Fruit fly (Drosophila melanogaster) whole organism, embryonic: ENCODE data around the gene CG43248.

Source experiments
- Atf6 ChIP-seq: fragments of 200-800 bp; sonication (Bioruptor generic); IDR thresholded peaks from 2 replicates; pipeline ENCODE4 v1.3.6; 2022; ENCODE audit warnings: missing biosample characterization, missing genetic modification characterization
- Bteb2 ChIP-seq: fragments of 200-800 bp; sonication (Bioruptor generic); optimal IDR thresholded peaks from 2 replicates; lab custom pipeline; 2016; ENCODE audit warnings: missing biosample characterization, missing genetic modification characterization
- CG10274 ChIP-seq: fragments of 200-800 bp; sonication (Bioruptor generic); optimal IDR thresholded peaks from 3 replicates; lab custom pipeline; 2017; ENCODE audit warnings: missing biosample characterization, mild to moderate bottlenecking, missing genetic modification characterization
- CG10959 ChIP-seq: fragments of 200-800 bp; sonication (Bioruptor generic); IDR thresholded peaks from 2 replicates; pipeline ENCODE4 v1.3.6; 2022; ENCODE audit warnings: missing biosample characterization, missing genetic modification characterization
- CG12391 ChIP-seq: fragments of 200-800 bp; sonication (Bioruptor generic); optimal IDR thresholded peaks from 3 replicates; lab custom pipeline; 2018; ENCODE audit warnings: missing biosample characterization, mild to moderate bottlenecking, missing genetic modification characterization, moderate library complexity
- CG13123 ChIP-seq: fragments of 200-800 bp; sonication (Bioruptor generic); optimal IDR thresholded peaks from 2 replicates; lab custom pipeline; 2016; ENCODE audit warnings: missing biosample characterization, missing genetic modification characterization
- CG14014 ChIP-seq: fragments of 200-800 bp; sonication (Bioruptor generic); IDR thresholded peaks from 2 replicates; pipeline ENCODE4 v1.3.6; 2022; ENCODE audit warnings: missing biosample characterization, missing genetic modification characterization
- CG14050 ChIP-seq: fragments of 200-800 bp; sonication (Bioruptor generic); IDR thresholded peaks from 3 replicates; pipeline ENCODE4 v1.3.6; 2022; ENCODE audit warnings: missing biosample characterization, missing genetic modification characterization
- CG1603 ChIP-seq: fragments of 200-800 bp; sonication (Bioruptor generic); optimal IDR thresholded peaks from 2 replicates; lab custom pipeline; 2019; ENCODE audit warnings: missing biosample characterization, mild to moderate bottlenecking, missing genetic modification characterization, moderate library complexity
- CG16779 ChIP-seq: fragments of 200-800 bp; sonication (Bioruptor generic); IDR thresholded peaks from 2 replicates; pipeline ENCODE4 v1.3.6; 2022; ENCODE audit warnings: missing biosample characterization, missing genetic modification characterization
- CG17385 ChIP-seq: fragments of 200-800 bp; sonication (Bioruptor generic); optimal IDR thresholded peaks from 3 replicates; lab custom pipeline; 2018; ENCODE audit warnings: missing biosample characterization, mild to moderate bottlenecking, missing genetic modification characterization
- CG17912 ChIP-seq: fragments of 200-800 bp; sonication (Bioruptor generic); optimal IDR thresholded peaks from 2 replicates; lab custom pipeline; 2018; ENCODE audit warnings: missing biosample characterization, mild to moderate bottlenecking, missing genetic modification characterization
- CG2889 ChIP-seq: fragments of 200-800 bp; sonication (Bioruptor generic); IDR thresholded peaks from 3 replicates; pipeline ENCODE4 v1.3.6; 2022; ENCODE audit warnings: missing biosample characterization, missing genetic modification characterization
- CG8089 ChIP-seq: fragments of 200-800 bp; sonication (Bioruptor generic); optimal IDR thresholded peaks from 3 replicates; lab custom pipeline; 2016; ENCODE audit warnings: missing biosample characterization, missing genetic modification characterization
- CG8478 ChIP-seq: fragments of >200 bp; optimal IDR thresholded peaks from 2 replicates; lab custom pipeline; 2018
- CG9817 ChIP-seq: fragments of 200-800 bp; sonication (Bioruptor generic); optimal IDR thresholded peaks from 2 replicates; lab custom pipeline; 2018; ENCODE audit warnings: missing biosample characterization, mild to moderate bottlenecking, missing genetic modification characterization, moderate library complexity
- CG9876 ChIP-seq: fragments of 200-800 bp; sonication (Bioruptor generic); optimal IDR thresholded peaks from 2 replicates; lab custom pipeline; 2016; ENCODE audit warnings: missing biosample characterization, missing genetic modification characterization
- CoRest ChIP-seq: fragments of 200-800 bp; sonication (Bioruptor generic); optimal IDR thresholded peaks from 3 replicates; lab custom pipeline; 2018; ENCODE audit warnings: missing biosample characterization, mild to moderate bottlenecking, missing genetic modification characterization, moderate library complexity
- E2f1 ChIP-seq: fragments of 200-800 bp; sonication (Bioruptor generic); IDR thresholded peaks from 2 replicates; pipeline ENCODE4 v1.3.6; 2022; ENCODE audit warnings: missing biosample characterization, missing genetic modification characterization
- E2f2 ChIP-seq: fragments of 200-800 bp; sonication (Bioruptor generic); IDR thresholded peaks from 2 replicates; pipeline ENCODE4 v1.3.6; 2022; ENCODE audit warnings: missing biosample characterization, missing genetic modification characterization
- Gsc ChIP-seq: fragments of 200-800 bp; sonication (Bioruptor generic); IDR thresholded peaks from 2 replicates; pipeline ENCODE4 v1.3.6; 2022; ENCODE audit warnings: missing biosample characterization, missing genetic modification characterization
- H15 ChIP-seq: fragments of 200-800 bp; sonication (Bioruptor generic); IDR thresholded peaks from 3 replicates; pipeline ENCODE4 v1.3.6; 2022; ENCODE audit warnings: missing biosample characterization, missing genetic modification characterization
- HHEX ChIP-seq: fragments of 200-800 bp; sonication (Bioruptor generic); optimal IDR thresholded peaks from 3 replicates; lab custom pipeline; 2017; ENCODE audit warnings: missing biosample characterization, mild to moderate bottlenecking, missing genetic modification characterization, missing genetic modification reagents
- HLH3B ChIP-seq: fragments of 200-800 bp; sonication (Bioruptor generic); IDR thresholded peaks from 2 replicates; pipeline ENCODE4 v1.3.6; 2022; ENCODE audit warnings: missing biosample characterization, missing genetic modification characterization
- Hand ChIP-seq: fragments of 200-800 bp; sonication (Bioruptor generic); optimal IDR thresholded peaks from 2 replicates; lab custom pipeline; 2017; ENCODE audit warnings: mild to moderate bottlenecking, missing biosample characterization, missing genetic modification reagents, missing genetic modification characterization
- Hsf ChIP-seq: fragments of 200-800 bp; sonication (Bioruptor generic); optimal IDR thresholded peaks from 3 replicates; lab custom pipeline; 2016; ENCODE audit warnings: missing biosample characterization, missing genetic modification characterization
- NC2α ChIP-seq: fragments of 200-800 bp; sonication (Bioruptor generic); optimal IDR thresholded peaks from 2 replicates; lab custom pipeline; 2016; ENCODE audit warnings: missing biosample characterization, missing genetic modification characterization
- Nf-YB ChIP-seq: fragments of 200-800 bp; sonication (Bioruptor generic); optimal IDR thresholded peaks from 3 replicates; lab custom pipeline; 2019; ENCODE audit warnings: missing biosample characterization, mild to moderate bottlenecking, missing genetic modification characterization, moderate library complexity
- Side ChIP-seq: fragments of 200-800 bp; sonication (Bioruptor generic); optimal IDR thresholded peaks from 2 replicates; lab custom pipeline; 2016; ENCODE audit warnings: missing biosample characterization, missing genetic modification characterization
- Xrp1 ChIP-seq: fragments of 200-800 bp; sonication (Bioruptor generic); IDR thresholded peaks from 2 replicates; pipeline ENCODE4 v1.3.6; 2022; ENCODE audit warnings: missing biosample characterization, missing genetic modification characterization
- ash1 ChIP-seq: fragments of 200-800 bp; sonication (Bioruptor generic); optimal IDR thresholded peaks from 2 replicates; lab custom pipeline; 2018; ENCODE audit warnings: missing biosample characterization, mild to moderate bottlenecking, missing genetic modification characterization
- btn ChIP-seq: fragments of 200-800 bp; sonication (Bioruptor generic); optimal IDR thresholded peaks from 2 replicates; lab custom pipeline; 2016; ENCODE audit warnings: missing biosample characterization, missing genetic modification characterization
- cg ChIP-seq: fragments of 200-800 bp; sonication (Bioruptor generic); optimal IDR thresholded peaks from 3 replicates; lab custom pipeline; 2019; ENCODE audit warnings: missing biosample characterization, mild to moderate bottlenecking, missing genetic modification characterization, moderate library complexity
- danr ChIP-seq: fragments of 200-800 bp; sonication (Bioruptor generic); IDR thresholded peaks from 2 replicates; pipeline ENCODE4 v1.3.6; 2022; ENCODE audit warnings: missing biosample characterization, missing genetic modification characterization
- ems ChIP-seq: fragments of 200-800 bp; sonication (Bioruptor generic); optimal IDR thresholded peaks from 3 replicates; lab custom pipeline; 2016; ENCODE audit warnings: missing biosample characterization, missing genetic modification characterization
- eve ChIP-seq, 2 experiments: fragments of >200 bp; optimal IDR thresholded peaks; 2 replicates each; lab custom pipeline; 2017; ENCODE audit warnings: missing biosample characterization in 2 of 2, missing genetic modification characterization in 2 of 2
- grn ChIP-seq: fragments of 200-800 bp; sonication (Bioruptor generic); optimal IDR thresholded peaks from 3 replicates; lab custom pipeline; 2017; ENCODE audit warnings: missing biosample characterization, missing genetic modification characterization
- hbn ChIP-seq: fragments of 200-800 bp; sonication (Bioruptor generic); IDR thresholded peaks from 2 replicates; pipeline ENCODE4 v1.3.6; 2022; ENCODE audit warnings: missing biosample characterization, missing genetic modification characterization; ENCODE audit not compliant: partially characterized antibody
- her ChIP-seq: fragments of 200-800 bp; sonication (Bioruptor generic); optimal IDR thresholded peaks from 2 replicates; lab custom pipeline; 2016; ENCODE audit warnings: missing biosample characterization, missing genetic modification characterization
- jing ChIP-seq: fragments of 200-800 bp; sonication (Bioruptor generic); optimal IDR thresholded peaks from 2 replicates; lab custom pipeline; 2018; ENCODE audit warnings: missing biosample characterization, mild to moderate bottlenecking, missing genetic modification characterization
- mam ChIP-seq: fragments of 200-800 bp; sonication (Bioruptor generic); optimal IDR thresholded peaks from 3 replicates; lab custom pipeline; 2016; ENCODE audit warnings: missing biosample characterization, missing genetic modification characterization
- nerfin-1 ChIP-seq: fragments of 200-800 bp; sonication (Bioruptor generic); optimal IDR thresholded peaks from 3 replicates; lab custom pipeline; 2019; ENCODE audit warnings: missing biosample characterization, mild to moderate bottlenecking, missing genetic modification characterization, moderate library complexity
- nerfin-2 ChIP-seq: fragments of 200-800 bp; sonication (Bioruptor generic); IDR thresholded peaks from 2 replicates; pipeline ENCODE4 v1.3.6; 2022; ENCODE audit warnings: missing biosample characterization, missing genetic modification characterization; ENCODE audit not compliant: partially characterized antibody
- onecut ChIP-seq: fragments of 200-800 bp; sonication (Bioruptor generic); IDR thresholded peaks from 2 replicates; pipeline ENCODE4 v1.3.6; 2022; ENCODE audit warnings: missing biosample characterization, missing genetic modification characterization
- pfk ChIP-seq: fragments of 200-800 bp; sonication (Bioruptor generic); optimal IDR thresholded peaks from 2 replicates; lab custom pipeline; 2018; ENCODE audit warnings: missing biosample characterization, mild to moderate bottlenecking, missing genetic modification characterization, moderate library complexity
- sens ChIP-seq: fragments of 200-800 bp; sonication (Bioruptor generic); peaks from one replicate; lab custom pipeline; 2016; ENCODE audit warnings: missing biosample characterization, missing genetic modification characterization
- sisA ChIP-seq: fragments of 200-800 bp; sonication (Bioruptor generic); IDR thresholded peaks from 2 replicates; pipeline ENCODE4 v1.3.6; 2022; ENCODE audit warnings: missing biosample characterization, missing genetic modification characterization
- sug ChIP-seq: fragments of 200-800 bp; optimal IDR thresholded peaks from 2 replicates; lab custom pipeline; 2019; ENCODE audit warnings: missing biosample characterization, mild to moderate bottlenecking, missing genetic modification characterization, moderate library complexity
- tio ChIP-seq: fragments of 200-800 bp; sonication (Bioruptor generic); optimal IDR thresholded peaks from 2 replicates; lab custom pipeline; 2017; ENCODE audit warnings: missing biosample characterization, missing genetic modification characterization, inconsistent platforms
- unpg ChIP-seq: fragments of 200-800 bp; sonication (Bioruptor generic); optimal IDR thresholded peaks from 3 replicates; lab custom pipeline; 2018; ENCODE audit warnings: missing biosample characterization, mild to moderate bottlenecking, missing genetic modification characterization, moderate library complexity
- usp ChIP-seq: fragments of >200 bp; optimal IDR thresholded peaks from 2 replicates; lab custom pipeline; 2017; ENCODE audit warnings: missing biosample characterization, missing genetic modification characterization
- zf30C ChIP-seq: fragments of 200-800 bp; sonication (Bioruptor generic); optimal IDR thresholded peaks from 3 replicates; lab custom pipeline; 2018; ENCODE audit warnings: missing biosample characterization, mild to moderate bottlenecking, missing genetic modification characterization

Gene CG43248

DNA sequence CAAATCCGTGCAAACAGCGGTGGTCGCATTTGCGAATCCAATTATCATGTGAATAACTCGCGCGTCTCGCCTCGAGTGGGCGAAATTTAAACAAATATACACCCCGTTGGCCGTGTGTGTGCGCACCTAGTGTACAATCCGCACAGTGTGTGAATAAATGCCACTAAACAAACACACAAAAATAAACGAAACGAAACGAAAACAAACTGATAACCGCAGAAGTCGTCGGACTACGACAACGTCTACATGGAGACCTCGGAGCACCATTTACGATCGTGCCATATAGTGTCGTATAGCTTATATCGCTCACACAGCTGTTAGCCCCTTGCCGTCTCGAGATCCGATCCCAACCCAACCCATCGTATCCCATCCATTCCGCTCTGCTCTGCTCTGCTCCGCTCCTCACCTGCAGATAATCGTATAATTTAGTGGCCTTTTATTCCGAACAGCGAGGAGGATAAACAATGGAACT, 35.2 kb upstream of the CG43248 start (continued):
- TF ChIP-seq nerfin-2 (GFP tag; lab: Robert Waterston, UW) (no peak), jing (no peak), sisA (GFP tag; lab: Robert Waterston, UW) (no peak), cg (peak; percentile 74), Side (no peak), H15 (GFP tag; lab: Robert Waterston, UW) (no peak), CG14050 (GFP tag; lab: Robert Waterston, UW) (0 out of 3 replicates have a peak, but pooled peaks have one; percentile 31), her (GFP tag; lab: Kevin White, UChicago) (peak; percentile 61), CG13123 (peak; percentile 10), CG1603 (tag; lab: Kevin White, UChicago) (peak; percentile 39), danr (no peak; the same call in 1 of the 2 replicates), sug (peak; percentile 92), Atf6 (GFP tag; lab: Robert Waterston, UW) (peak; percentile 77), nerfin-1 (tag; lab: Kevin White, UChicago) (peak; percentile 72), ash1 (GFP tag; lab: Kevin White, UChicago) (peak; percentile 52), grn (GFP tag; lab: Kevin White, UChicago) (no peak), btn (peak; percentile 55), onecut (GFP tag; lab: Robert Waterston, UW) (peak; percentile 67), unpg (GFP tag; lab: Kevin White, UChicago) (peak; percentile 64), E2f2 (GFP tag; lab: Robert Waterston, UW) (no peak), CG17385 (no peak), CoRest (tag; lab: Kevin White, UChicago) (no peak), CG12391 (peak; percentile 14), usp (no peak), CG14014 (GFP tag; lab: Robert Waterston, UW) (peak; percentile 75; the same call in 1 of the 2 replicates), CG9876 (GFP tag; lab: Kevin White, UChicago) (no peak), Hand (GFP tag; lab: Kevin White, UChicago) (peak; percentile 76), CG9817 (peak; percentile 36), eve (GFP tag; optimal IDR thresholded peaks at IDR 0.05; lab: Kevin White, UChicago) (no peak), CG10274 (GFP tag; lab: Kevin White, UChicago) (peak; percentile 45), mam (no peak), Nf-YB (no peak), Xrp1 (GFP tag; lab: Robert Waterston, UW) (peak; percentile 70), Gsc (no peak), CG10959 (no peak), CG8089 (peak; percentile 38), CG17912 (GFP tag; lab: Kevin White, UChicago) (peak; percentile 83), CG8478 (lab: Kevin White, UChicago) (no peak), zf30C (GFP tag; lab: Kevin White, UChicago) (no peak), Bteb2 (GFP tag; lab: Kevin White, UChicago) (peak; percentile 8), CG16779 (GFP tag; lab: Robert Waterston, UW) (peak; percentile 22; the same call in 1 of the 2 replicates), pfk (peak; percentile 89), HLH3B (GFP tag; lab: Robert Waterston, UW) (peak; percentile 49; the same call in 1 of the 2 replicates), E2f1 (peak; percentile 57; the same call in 1 of the 2 replicates), NC2α (GFP tag; lab: Kevin White, UChicago) (no peak), tio (GFP tag; lab: Kevin White, UChicago) (no peak), ems (GFP tag; lab: Kevin White, UChicago) (no peak), Hsf (GFP tag; lab: Kevin White, UChicago) (no peak), CG2889 (GFP tag; lab: Robert Waterston, UW) (no peak), hbn (GFP tag; lab: Robert Waterston, UW) (no peak), sens (GFP tag; lab: Kevin White, UChicago) (peak; percentile 88), HHEX (GFP tag; lab: Kevin White, UChicago) (peak; percentile 90)
